Worm (Caenorhabditis elegans) whole organism, L4 larva: ENCODE measurements around the gene C45B2.2.

ENCODE experiments used
- T20F7.1 ChIP-seq: fragments of 200-800 bp; sonication (Bioruptor generic); optimal IDR thresholded peaks from 2 replicates; lab custom pipeline; 2018; ENCODE audit warnings: mild to moderate bottlenecking, missing genetic modification characterization, missing compliant biosample characterization
- Y48G9A.11 ChIP-seq: fragments of 200-800 bp; sonication (Bioruptor generic); IDR thresholded peaks from 2 replicates; pipeline ENCODE4 v1.3.6; 2022; ENCODE audit warnings: missing genetic modification reagents, missing genetic modification characterization, missing compliant biosample characterization
- aly-2 ChIP-seq: sonication (generic microtip); optimal IDR thresholded peaks from 2 replicates; lab custom pipeline; 2018; ENCODE audit warnings: missing biosample characterization, missing genetic modification characterization
- ceh-28 ChIP-seq: fragments of 150-350 bp; optimal IDR thresholded peaks from 2 replicates; lab custom pipeline; 2014; ENCODE audit warnings: missing biosample characterization, missing genetic modification reagents, missing genetic modification characterization
- ceh-44 ChIP-seq: fragments of 200-800 bp; sonication (Bioruptor generic); IDR thresholded peaks from 2 replicates; pipeline ENCODE4 v1.3.6; 2022; ENCODE audit warnings: missing genetic modification reagents, missing genetic modification characterization, missing compliant biosample characterization
- ceh-62 ChIP-seq: sonication (generic microtip); optimal IDR thresholded peaks from 2 replicates; lab custom pipeline; 2017; ENCODE audit warnings: missing biosample characterization, missing genetic modification characterization
- ces-1 ChIP-seq: fragments of 150-350 bp; sonication (generic microtip); optimal IDR thresholded peaks from 4 replicates; lab custom pipeline; 2014; ENCODE audit warnings: missing biosample characterization, missing genetic modification reagents, missing genetic modification characterization
- ctbp-1 ChIP-seq: fragments of 200-800 bp; sonication (Bioruptor generic); IDR thresholded peaks from 2 replicates; pipeline ENCODE4 v1.3.6; 2022; ENCODE audit warnings: missing genetic modification reagents, missing genetic modification characterization, missing compliant biosample characterization
- dmd-8 ChIP-seq: fragments of 200-800 bp; sonication (Bioruptor generic); IDR thresholded peaks from 2 replicates; pipeline ENCODE4 v1.3.6; 2022; ENCODE audit warnings: missing genetic modification characterization, missing compliant biosample characterization
- dmd-9 ChIP-seq: fragments of 200-800 bp; sonication (Bioruptor generic); IDR thresholded peaks from 2 replicates; pipeline ENCODE4 v1.3.6; 2022; ENCODE audit warnings: missing genetic modification reagents, missing genetic modification characterization, missing compliant biosample characterization
- duxl-1 ChIP-seq: sonication (generic microtip); optimal IDR thresholded peaks from 2 replicates; lab custom pipeline; 2016; ENCODE audit warnings: mild to moderate bottlenecking, missing genetic modification characterization, moderate library complexity, missing compliant biosample characterization; ENCODE audit not compliant: poor library complexity
- hlh-11 ChIP-seq: fragments of 200-800 bp; sonication (Bioruptor generic); optimal IDR thresholded peaks from 2 replicates; lab custom pipeline; 2018; ENCODE audit warnings: mild to moderate bottlenecking, missing genetic modification characterization, missing compliant biosample characterization
- hlh-30 ChIP-seq: sonication (generic microtip); optimal IDR thresholded peaks from 2 replicates; lab custom pipeline; 2017; ENCODE audit warnings: antibody characterized with exemption, mild to moderate bottlenecking, missing genetic modification characterization, missing compliant biosample characterization; ENCODE audit not compliant: insufficient read depth
- hmg-1.1 ChIP-seq: fragments of 200-800 bp; sonication (Bioruptor generic); IDR thresholded peaks from 2 replicates; pipeline ENCODE4 v1.3.6; 2022; ENCODE audit warnings: missing genetic modification reagents, missing genetic modification characterization, missing compliant biosample characterization
- jun-1 ChIP-seq: fragments of 150-350 bp; optimal IDR thresholded peaks from 2 replicates; lab custom pipeline; 2014; ENCODE audit warnings: missing biosample characterization, missing genetic modification reagents, missing genetic modification characterization
- lin-29 ChIP-seq: fragments of 200-800 bp; sonication (Bioruptor generic); IDR thresholded peaks from 2 replicates; pipeline ENCODE4 v1.3.6; 2022; ENCODE audit warnings: missing genetic modification reagents, missing genetic modification characterization, missing compliant biosample characterization
- lin-38 ChIP-seq: fragments of 200-800 bp; sonication (Bioruptor generic); IDR thresholded peaks from 2 replicates; pipeline ENCODE4 v1.3.6; 2022; ENCODE audit warnings: missing genetic modification reagents, missing genetic modification characterization, missing compliant biosample characterization
- madf-5 ChIP-seq, 2 experiments: fragments of 200-800 bp; sonication (Bioruptor generic); IDR thresholded peaks; 2 replicates each; pipeline ENCODE4 v1.3.6; 2022; ENCODE audit warnings: missing compliant biosample characterization in 2 of 2, missing genetic modification characterization in 2 of 2
- madf-9 ChIP-seq: fragments of 200-800 bp; sonication (Bioruptor generic); conservative IDR thresholded peaks from 2 replicates; pipeline ENCODE4 v1.3.6; 2022; ENCODE audit warnings: missing genetic modification reagents, missing genetic modification characterization, missing compliant biosample characterization
- mdl-1 ChIP-seq, 2 experiments: fragments of 150-350 bp in 1 of 2; sonication (generic microtip) in 1 of 2; optimal IDR thresholded peaks; 2 replicates each; lab custom pipeline; 2014 to 2017; ENCODE audit warnings: missing biosample characterization in 2 of 2, missing genetic modification characterization in 2 of 2
- mdt-29 ChIP-seq: fragments of 200-800 bp; sonication (Bioruptor generic); IDR thresholded peaks from 2 replicates; pipeline ENCODE4 v1.3.6; 2022; ENCODE audit warnings: missing genetic modification reagents, missing genetic modification characterization, missing compliant biosample characterization
- mep-1 ChIP-seq: fragments of 150-350 bp; sonication (generic microtip); optimal IDR thresholded peaks from 3 replicates; lab custom pipeline; 2014; ENCODE audit warnings: missing biosample characterization, missing genetic modification characterization
- mes-2 ChIP-seq: sonication (generic microtip); optimal IDR thresholded peaks from 2 replicates; lab custom pipeline; 2016; ENCODE audit warnings: missing genotype, mild to moderate bottlenecking, missing genetic modification characterization, missing compliant biosample characterization; ENCODE audit not compliant: poor library complexity, severe bottlenecking
- nhr-102 ChIP-seq: sonication (generic microtip); optimal IDR thresholded peaks from 2 replicates; lab custom pipeline; 2016; ENCODE audit warnings: mild to moderate bottlenecking, missing genetic modification characterization, moderate library complexity, missing compliant biosample characterization
- nhr-111 ChIP-seq: fragments of 200-800 bp; sonication (Bioruptor generic); optimal IDR thresholded peaks from 2 replicates; lab custom pipeline; 2018; ENCODE audit warnings: mild to moderate bottlenecking, missing genetic modification characterization, missing compliant biosample characterization
- nhr-25 ChIP-seq: sonication (generic microtip); optimal IDR thresholded peaks from 2 replicates; lab custom pipeline; 2017; ENCODE audit warnings: missing genetic modification characterization, mild to moderate bottlenecking, missing compliant biosample characterization, antibody characterized with exemption, moderate library complexity, borderline replicate concordance; ENCODE audit not compliant: insufficient read depth
- nhr-42 ChIP-seq: fragments of 200-800 bp; sonication (Bioruptor generic); IDR thresholded peaks from 2 replicates; pipeline ENCODE4 v1.3.6; 2022; ENCODE audit warnings: missing genetic modification characterization, missing compliant biosample characterization
- nhr-76 ChIP-seq: fragments of 150-350 bp; optimal IDR thresholded peaks from 2 replicates; lab custom pipeline; 2014; ENCODE audit warnings: missing biosample characterization, missing genetic modification characterization
- saeg-2 ChIP-seq: fragments of 200-800 bp; sonication (Bioruptor generic); IDR thresholded peaks from 2 replicates; pipeline ENCODE4 v1.3.6; 2022; ENCODE audit warnings: missing genetic modification reagents, missing genetic modification characterization, missing compliant biosample characterization
- unc-62 ChIP-seq, 3 experiments: fragments of 150-350 bp in 1 of 3; sonication (generic microtip); optimal IDR thresholded peaks in 2 of 3; peaks in 1 of 3; 1 replicate in 1 of 3; 2 replicates in 2 of 3; lab custom pipeline; 2014 to 2017; ENCODE audit warnings: missing biosample characterization in 3 of 3, missing genetic modification characterization in 3 of 3, missing genetic modification reagents in 3 of 3, missing genotype in 1 of 3
- vab-7 ChIP-seq: fragments of 200-800 bp; sonication (Bioruptor generic); IDR thresholded peaks from 2 replicates; pipeline ENCODE4 v1.3.6; 2022; ENCODE audit warnings: missing genetic modification reagents, missing genetic modification characterization, missing compliant biosample characterization

The C45B2.2 gene

DNA sequence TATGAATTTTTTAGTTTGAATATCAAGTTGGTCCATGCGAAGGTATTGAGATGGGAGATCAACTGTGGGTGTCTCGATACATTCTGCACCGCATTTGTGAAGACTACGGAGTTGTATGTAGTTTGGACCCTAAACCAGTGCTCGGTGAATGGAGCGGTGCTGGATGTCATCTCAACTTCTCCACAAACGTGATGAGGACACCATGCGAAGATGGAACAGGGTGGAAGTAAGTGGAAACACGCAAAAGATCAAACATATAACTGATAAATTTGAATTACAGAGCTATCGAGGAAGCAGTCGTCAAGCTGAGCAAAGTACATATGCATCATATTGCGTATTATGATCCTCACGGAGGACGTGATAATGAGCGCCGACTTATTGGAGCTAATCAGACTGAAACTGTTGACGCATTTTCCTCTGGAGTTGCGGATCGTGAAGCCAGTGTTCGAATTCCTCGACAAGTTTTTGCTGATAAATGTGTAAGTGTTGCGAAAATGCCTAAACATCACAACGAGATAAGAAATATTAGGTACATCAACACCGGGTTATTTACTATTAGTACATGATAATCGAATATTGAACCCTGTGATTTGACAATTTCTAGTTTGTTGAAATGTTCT is 25.3 kb upstream of the C45B2.2 start (continued):
- no peak for TF ChIP-seq dmd-8 (GFP tag; lab: Robert Waterston, UW)
- TF ChIP-seq nhr-25: no peak
- TF ChIP-seq duxl-1: no peak
- no peak for TF ChIP-seq saeg-2 (GFP tag; lab: Robert Waterston, UW)
- TF ChIP-seq, all 104 proteins: peak for 13

DNA sequence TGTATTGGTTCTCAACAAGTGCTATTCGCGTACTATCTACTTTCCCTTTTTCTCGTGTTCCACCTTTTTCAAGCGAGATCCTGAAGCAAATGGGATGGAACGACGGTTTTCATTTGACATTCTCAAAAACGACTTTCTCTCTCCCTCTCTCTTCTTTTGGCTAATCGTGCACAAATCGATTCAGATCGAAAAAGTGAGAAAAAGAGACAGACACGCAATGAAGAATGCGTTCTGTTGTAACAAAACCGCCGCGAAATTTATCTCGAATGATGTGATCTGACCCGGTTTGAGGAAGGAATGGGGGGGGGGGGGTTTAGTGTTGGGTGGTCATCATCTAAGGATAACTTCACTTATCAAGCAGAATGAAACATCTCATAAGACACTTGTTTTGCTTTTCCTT is 20.2 kb upstream of the C45B2.2 start:
- TF ChIP-seq mdt-29 (GFP tag; lab: Robert Waterston, UW) (no peak), hlh-11 (tag; lab: Kevin White, UChicago) (peak; percentile 25), hlh-30 (tag; lab: Kevin White, UChicago) (peak; percentile 9), nhr-102 (tag; lab: Kevin White, UChicago) (no peak), ces-1 (no peak), mdl-1 (tag; optimal IDR thresholded peaks at IDR 0.05; lab: Kevin White, UChicago) (peak in 1 of 2 experiments; percentile 23), hmg-1.1 (no peak), ceh-62 (tag; lab: Kevin White, UChicago) (no peak), ceh-28 (tag; lab: Kevin White, UChicago) (no peak), madf-9 (GFP tag; lab: Robert Waterston, UW) (no peak)

DNA sequence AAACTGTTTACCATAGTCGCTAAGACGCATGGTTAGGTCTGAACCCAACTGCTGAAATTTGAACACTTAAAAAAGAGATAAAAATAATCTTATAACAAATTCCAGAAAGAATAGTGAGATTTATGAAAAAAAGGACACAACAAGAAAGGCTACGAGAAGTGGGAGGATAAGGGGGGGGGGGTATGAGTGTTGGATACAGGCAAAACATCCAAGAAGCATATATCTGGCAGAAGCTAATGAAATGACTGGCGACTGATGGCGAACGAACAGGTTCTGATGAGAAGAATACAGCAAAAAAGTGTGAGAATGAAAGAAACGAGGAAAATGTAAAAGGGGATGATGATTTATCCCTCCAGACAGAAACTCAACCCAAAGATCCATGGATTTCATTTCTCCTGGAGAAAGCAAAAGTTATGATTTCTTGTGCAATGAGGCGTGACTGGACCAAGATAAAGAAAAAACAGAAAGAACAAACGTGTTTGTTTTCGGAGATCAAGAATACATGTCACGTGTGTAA is 18.5 kb upstream of the C45B2.2 start, which contains the start of gene ptr-4:
TSS of gene ptr-4 (minus strand) at position 51 of the 517 bp plus-strand sequence.
- peak in 1 of 2 experiments; percentile 92 for TF ChIP-seq unc-62 (GFP tag; optimal IDR thresholded peaks at IDR 0.05 in 1 of 2; lab: Kevin White, UChicago)
- TF ChIP-seq unc-62 (tag; optimal IDR thresholded peaks at IDR 0.05; lab: Kevin White, UChicago): no peak
- TF ChIP-seq Y48G9A.11: no peak
- no peak for TF ChIP-seq ctbp-1
- no peak for TF ChIP-seq nhr-42 (GFP tag; lab: Robert Waterston, UW)
- no peak for TF ChIP-seq dmd-9 (GFP tag; lab: Robert Waterston, UW)
- TF ChIP-seq, all 104 proteins: peak for 1

DNA sequence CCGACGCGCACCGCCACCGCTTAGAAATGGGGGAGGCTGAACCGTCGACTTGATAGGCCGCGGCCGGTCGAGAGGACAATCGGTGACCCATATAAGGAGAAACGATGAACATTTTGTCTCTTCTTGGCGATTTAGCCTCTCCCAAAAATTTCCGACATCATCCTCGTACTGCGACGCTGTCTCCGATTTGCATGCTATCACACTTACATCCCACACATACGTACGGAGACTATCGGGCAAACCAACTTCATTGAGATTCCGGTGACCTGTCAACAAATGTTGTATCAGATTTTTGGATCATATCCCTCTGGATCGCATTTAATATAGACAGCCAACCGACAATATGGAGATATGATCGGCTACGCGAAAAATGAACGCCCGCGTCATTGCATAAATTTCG is 17.9 kb upstream of the C45B2.2 start:
- TF ChIP-seq madf-5 (GFP tag; IDR thresholded peaks at IDR 0.05; lab: Robert Waterston, UW) (no peak), mep-1 (tag; lab: Kevin White, UChicago) (no peak), jun-1 (no peak), nhr-42 (GFP tag; lab: Robert Waterston, UW) (no peak), lin-38 (GFP tag; lab: Robert Waterston, UW) (no peak), vab-7 (GFP tag; lab: Robert Waterston, UW) (no peak), ceh-44 (GFP tag; lab: Robert Waterston, UW) (no peak)
- TF ChIP-seq, all 104 proteins: peak for 0

DNA sequence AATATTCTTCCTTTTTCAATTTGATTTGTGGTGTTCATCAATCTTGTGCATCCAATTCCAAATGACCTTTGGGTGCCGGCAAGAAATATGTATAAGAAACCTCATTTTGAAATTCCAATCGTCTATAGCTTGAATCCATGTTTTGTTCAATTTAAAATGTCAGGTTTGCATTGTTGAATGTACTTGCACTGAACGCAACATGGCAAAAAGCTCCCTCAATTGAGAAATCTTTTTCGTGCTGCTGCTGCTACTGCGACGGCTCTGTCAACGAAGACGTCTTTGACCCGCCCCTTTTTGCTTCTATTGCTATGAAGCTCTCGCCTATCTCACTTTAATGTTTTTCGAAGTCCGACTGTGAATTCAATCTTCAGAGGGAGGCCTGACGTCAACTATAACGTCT is 9.3 kb upstream of the C45B2.2 start, which contains the start of gene lgc-58:
TSS of gene lgc-58 (plus strand) at position 301 of the 400 bp plus-strand sequence.
- TF ChIP-seq ceh-28 (tag; lab: Kevin White, UChicago): no peak
- no peak for TF ChIP-seq aly-2
- no peak for TF ChIP-seq lin-29 (GFP tag; lab: Robert Waterston, UW)
- no peak for TF ChIP-seq nhr-76 (tag; lab: Kevin White, UChicago)
- TF ChIP-seq mes-2 (tag; lab: Kevin White, UChicago): no peak
- no peak for TF ChIP-seq T20F7.1
- no peak for TF ChIP-seq nhr-111
